Fruit fly (Drosophila melanogaster) whole organism, pupa: Measurements from ENCODE around the gene CG15531.

Experiments
- CG10348 ChIP-seq: fragments of 200-800 bp; sonication (Bioruptor generic); IDR thresholded peaks from 2 replicates; pipeline ENCODE4 v1.3.6; 2022; ENCODE audit warnings: missing biosample characterization, missing genetic modification characterization
- CG12605 ChIP-seq: fragments of 200-800 bp; sonication (Bioruptor generic); IDR thresholded peaks from 2 replicates; pipeline ENCODE4 v1.3.6; 2022; ENCODE audit warnings: missing biosample characterization, missing genetic modification characterization
- CG13204 ChIP-seq: fragments of 200-800 bp; sonication (Bioruptor generic); optimal IDR thresholded peaks from 2 replicates; lab custom pipeline; 2018; ENCODE audit warnings: missing biosample characterization, mild to moderate bottlenecking, missing genetic modification characterization, moderate library complexity
- CG14655 ChIP-seq: fragments of 200-800 bp; sonication (Bioruptor generic); optimal IDR thresholded peaks from 3 replicates; lab custom pipeline; 2017; ENCODE audit warnings: mild to moderate bottlenecking, missing biosample characterization, missing genetic modification reagents, missing genetic modification characterization
- CG15710 ChIP-seq: fragments of 200-800 bp; sonication (Bioruptor generic); optimal IDR thresholded peaks from 2 replicates; lab custom pipeline; 2018; ENCODE audit warnings: missing biosample characterization, mild to moderate bottlenecking, missing genetic modification characterization, moderate library complexity
- CG17806 ChIP-seq: fragments of 200-800 bp; sonication (Bioruptor generic); optimal IDR thresholded peaks from 2 replicates; lab custom pipeline; 2018; ENCODE audit warnings: missing biosample characterization, mild to moderate bottlenecking, missing genetic modification characterization, moderate library complexity
- CG32121 ChIP-seq: fragments of 200-800 bp; sonication (Bioruptor generic); IDR thresholded peaks from 2 replicates; pipeline ENCODE4 v1.3.6; 2022; ENCODE audit warnings: missing biosample characterization, missing genetic modification characterization
- CG34367 ChIP-seq: fragments of 200-800 bp; sonication (Bioruptor generic); optimal IDR thresholded peaks from 2 replicates; lab custom pipeline; 2018; ENCODE audit warnings: missing biosample characterization, mild to moderate bottlenecking, missing genetic modification characterization
- CG4496 ChIP-seq: fragments of 200-800 bp; sonication (Bioruptor generic); IDR thresholded peaks from 3 replicates; pipeline ENCODE4 v1.3.6; 2022; ENCODE audit warnings: missing biosample characterization, missing genetic modification characterization
- CG8159 ChIP-seq: fragments of 200-800 bp; sonication (Bioruptor generic); optimal IDR thresholded peaks from 3 replicates; lab custom pipeline; 2018; ENCODE audit warnings: missing biosample characterization, mild to moderate bottlenecking, missing genetic modification characterization, moderate library complexity
- CG8301 ChIP-seq: fragments of 200-800 bp; sonication (Bioruptor generic); optimal IDR thresholded peaks from 2 replicates; lab custom pipeline; 2018; ENCODE audit warnings: missing biosample characterization, mild to moderate bottlenecking, missing genetic modification characterization
- CG9948 ChIP-seq: fragments of 200-800 bp; sonication (Bioruptor generic); optimal IDR thresholded peaks from 2 replicates; lab custom pipeline; 2018; ENCODE audit warnings: missing biosample characterization, mild to moderate bottlenecking, missing genetic modification characterization, moderate library complexity
- D1 ChIP-seq: fragments of 200-800 bp; sonication (Bioruptor generic); optimal IDR thresholded peaks from 2 replicates; lab custom pipeline; 2018; ENCODE audit warnings: missing biosample characterization, mild to moderate bottlenecking, missing genetic modification characterization, moderate library complexity
- EcR ChIP-seq: fragments of 200-800 bp; sonication (Bioruptor generic); optimal IDR thresholded peaks from 3 replicates; lab custom pipeline; 2019; ENCODE audit warnings: missing biosample characterization, missing genetic modification characterization, mild to moderate bottlenecking, moderate library complexity, missing genetic modification reagents
- Ets98B ChIP-seq: fragments of 200-800 bp; sonication (Bioruptor generic); IDR thresholded peaks from 2 replicates; pipeline ENCODE4 v1.3.6; 2022; ENCODE audit warnings: missing biosample characterization, missing genetic modification characterization
- Pif1A ChIP-seq: fragments of 200-800 bp; sonication (Bioruptor generic); optimal IDR thresholded peaks from 3 replicates; lab custom pipeline; 2016; ENCODE audit warnings: missing biosample characterization, missing genetic modification characterization
- Pif1B ChIP-seq: fragments of 200-800 bp; sonication (Bioruptor generic); optimal IDR thresholded peaks from 3 replicates; lab custom pipeline; 2016; ENCODE audit warnings: missing biosample characterization, missing genetic modification characterization
- Snoo ChIP-seq: fragments of 200-800 bp; sonication (Bioruptor generic); optimal IDR thresholded peaks from 3 replicates; lab custom pipeline; 2017; ENCODE audit warnings: missing biosample characterization, mild to moderate bottlenecking, missing genetic modification characterization, inconsistent platforms
- fd96Ca ChIP-seq: fragments of 200-800 bp; sonication (Bioruptor generic); IDR thresholded peaks from 3 replicates; pipeline ENCODE4 v1.3.6; 2022; ENCODE audit warnings: missing biosample characterization, missing genetic modification characterization
- gl ChIP-seq: fragments of 200-800 bp; sonication (Bioruptor generic); optimal IDR thresholded peaks from 2 replicates; lab custom pipeline; 2018; ENCODE audit warnings: missing biosample characterization, mild to moderate bottlenecking, missing genetic modification characterization
- rn ChIP-seq: fragments of 200-800 bp; sonication (Bioruptor generic); IDR thresholded peaks from 2 replicates; pipeline ENCODE4 v1.3.6; 2022; ENCODE audit warnings: missing biosample characterization, missing genetic modification characterization

The CG15531 gene

DNA sequence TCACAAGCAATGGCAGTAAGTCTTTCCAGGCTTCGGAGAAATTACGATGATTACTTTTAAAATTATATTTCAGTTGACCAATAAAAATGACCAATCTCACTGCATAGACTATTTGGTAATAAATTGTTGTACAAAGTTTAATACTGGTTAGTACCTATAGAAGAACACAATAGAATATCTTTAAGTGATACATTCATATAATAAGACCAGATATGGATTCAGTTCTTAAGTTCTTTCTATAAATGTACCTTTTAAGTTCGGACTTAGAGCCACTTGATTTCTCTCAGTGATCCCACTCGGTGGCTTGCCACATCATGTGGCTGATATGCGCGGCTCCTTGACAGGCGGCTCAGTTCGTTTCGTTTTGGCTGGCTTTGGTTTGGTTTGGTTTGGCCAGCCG is 32.8 kb downstream of the CG15531 start:
- no peak for TF ChIP-seq CG4496 (GFP tag; lab: Robert Waterston, UW)
- peak; percentile 32; the same call in 1 of the 2 replicates for TF ChIP-seq Ets98B (GFP tag; lab: Robert Waterston, UW)

DNA sequence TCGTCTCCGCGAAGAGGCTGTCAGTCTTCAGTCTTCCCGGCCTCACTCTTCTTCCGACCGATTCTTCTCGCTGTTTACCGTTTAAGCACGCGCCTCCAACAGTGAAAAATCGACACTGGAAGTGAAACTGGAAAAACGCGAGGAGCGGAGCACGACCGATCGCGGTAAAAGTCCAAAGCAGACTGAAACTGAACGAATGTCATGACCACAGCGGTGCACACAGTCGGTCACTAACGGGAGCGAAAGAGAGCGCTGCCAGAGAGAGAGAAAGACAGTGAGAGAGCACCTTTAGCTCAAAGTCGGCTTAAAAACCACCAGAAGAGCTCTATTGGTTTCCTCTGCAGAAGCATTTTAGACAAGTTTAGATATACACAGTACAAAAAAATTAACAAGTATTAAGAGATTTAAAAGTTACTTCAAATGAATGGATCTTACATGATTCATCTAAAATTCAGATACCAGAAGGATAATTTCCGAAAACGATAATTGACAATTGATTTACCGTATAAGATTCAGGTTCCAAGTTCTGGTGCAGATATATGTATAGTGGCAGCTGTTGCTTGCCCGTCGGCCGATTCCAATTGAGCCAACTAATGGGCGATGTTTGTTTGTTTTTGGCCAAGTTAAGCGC is 35.6 kb downstream of the CG15531 start, which contains the start of gene CG11498:
Gene CG11498 (minus strand): TSS at position 162 of the 631 bp plus-strand sequence.
- TF ChIP-seq CG13204 (GFP tag; lab: Kevin White, UChicago) (peak; percentile 36), CG32121 (GFP tag; lab: Robert Waterston, UW) (peak; percentile 46), CG10348 (GFP tag; lab: Robert Waterston, UW) (no peak), rn (GFP tag; lab: Robert Waterston, UW) (no peak), CG4496 (GFP tag; lab: Robert Waterston, UW) (peak; percentile 76), CG9948 (tag; lab: Kevin White, UChicago) (no peak), CG15710 (tag; lab: Kevin White, UChicago) (no peak), Ets98B (GFP tag; lab: Robert Waterston, UW) (peak; percentile 59; the same call in 1 of the 2 replicates), D1 (tag; lab: Kevin White, UChicago) (no peak), CG17806 (tag; lab: Kevin White, UChicago) (no peak), Pif1A (GFP tag; lab: Kevin White, UChicago) (peak; percentile 38), CG14655 (peak; percentile 33), CG34367 (tag; lab: Kevin White, UChicago) (no peak), CG12605 (peak; percentile 24; the same call in 1 of the 2 replicates), Pif1B (GFP tag; lab: Kevin White, UChicago) (peak; percentile 30), gl (tag; lab: Kevin White, UChicago) (no peak), fd96Ca (GFP tag; lab: Robert Waterston, UW) (0 out of 3 replicates have a peak, but pooled peaks have one; percentile 27)

DNA sequence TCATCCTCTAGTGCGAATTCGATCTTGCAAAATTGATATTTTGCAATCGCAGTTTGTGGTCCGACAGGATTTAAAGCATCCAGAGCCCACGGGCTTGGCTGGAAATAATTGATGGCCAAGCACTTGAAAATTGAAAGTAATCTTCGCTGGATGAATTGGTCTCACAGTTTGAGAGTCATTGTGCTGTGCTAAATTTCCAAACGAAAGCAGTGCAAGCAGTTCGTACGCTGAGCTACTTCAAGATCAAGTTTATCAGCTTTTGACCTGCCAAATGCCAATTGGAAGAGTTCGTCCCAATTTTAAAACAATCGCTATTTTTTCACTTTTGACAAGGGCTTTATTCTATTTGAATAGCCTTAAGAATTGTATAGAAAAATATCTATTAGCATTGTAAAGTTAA is 42.2 kb downstream of the CG15531 start:
- TF ChIP-seq gl (tag; lab: Kevin White, UChicago) (no peak), D1 (tag; lab: Kevin White, UChicago) (no peak), rn (GFP tag; lab: Robert Waterston, UW) (no peak), CG32121 (GFP tag; lab: Robert Waterston, UW) (no peak), CG17806 (tag; lab: Kevin White, UChicago) (no peak), CG8159 (tag; lab: Kevin White, UChicago) (no peak), CG4496 (GFP tag; lab: Robert Waterston, UW) (peak; percentile 17; the same call in 1 of the 3 replicates), Ets98B (GFP tag; lab: Robert Waterston, UW) (no peak)

DNA sequence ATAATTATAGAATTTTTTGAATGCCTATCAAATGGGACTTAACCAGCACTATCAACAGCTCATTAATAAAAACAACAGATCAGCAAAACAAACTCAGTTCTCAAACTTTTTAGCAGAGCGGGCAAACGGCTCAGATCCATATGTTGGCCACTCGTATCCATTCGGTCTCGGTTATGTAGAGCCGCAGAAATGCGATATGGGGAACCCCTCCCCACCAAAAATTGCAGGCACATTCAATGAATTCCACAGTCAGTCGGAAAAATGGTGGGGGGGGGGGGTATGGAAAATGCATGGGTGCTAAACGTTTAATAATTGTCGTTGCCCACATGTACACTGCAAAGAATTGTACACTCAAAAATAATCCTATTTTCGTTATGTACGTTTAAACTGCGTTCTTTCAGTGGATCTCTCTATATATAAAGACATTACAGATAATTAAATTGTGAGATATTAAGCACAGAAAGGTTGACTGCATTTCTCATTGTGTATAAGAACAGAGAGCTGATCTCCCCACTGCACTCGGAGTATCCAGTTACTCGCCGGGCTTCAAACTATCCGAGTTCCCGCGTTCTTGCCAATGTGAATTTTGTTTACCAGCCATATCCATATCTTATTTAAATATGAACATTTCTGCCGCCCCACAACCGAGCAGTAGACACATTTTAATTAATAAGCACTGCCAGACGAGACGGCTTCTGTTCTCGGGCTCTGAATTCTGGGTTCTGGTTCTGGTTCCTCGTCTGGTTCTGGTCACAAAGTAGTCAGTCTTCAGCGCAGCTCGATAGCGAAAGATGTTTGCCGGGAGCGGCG is 44.5 kb downstream of the CG15531 start, which contains the start of gene CG15529:
Gene CG15529 (plus strand): TSS at position 760 of the 810 bp plus-strand sequence.
- TF ChIP-seq CG12605 (peak; percentile 56; the same call in 1 of the 2 replicates), fd96Ca (GFP tag; lab: Robert Waterston, UW) (peak; percentile 74; the same call in 2 of the 3 replicates), CG10348 (GFP tag; lab: Robert Waterston, UW) (no peak), CG15710 (tag; lab: Kevin White, UChicago) (peak; percentile 75), CG4496 (GFP tag; lab: Robert Waterston, UW) (peak; percentile 90), gl (tag; lab: Kevin White, UChicago) (peak; percentile 35), D1 (tag; lab: Kevin White, UChicago) (peak; percentile 3), CG14655 (peak; percentile 67), Snoo (tag; lab: Kevin White, UChicago) (no peak), CG13204 (GFP tag; lab: Kevin White, UChicago) (peak; percentile 30), EcR (GFP tag; lab: Kevin White, UChicago) (no peak), CG32121 (GFP tag; lab: Robert Waterston, UW) (peak; percentile 78), CG8159 (tag; lab: Kevin White, UChicago) (peak; percentile 78), Pif1A (GFP tag; lab: Kevin White, UChicago) (peak; percentile 10), CG17806 (tag; lab: Kevin White, UChicago) (peak; percentile 74), Ets98B (GFP tag; lab: Robert Waterston, UW) (peak; percentile 82), CG34367 (tag; lab: Kevin White, UChicago) (peak; percentile 58), CG8301 (tag; lab: Kevin White, UChicago) (peak; percentile 63), rn (GFP tag; lab: Robert Waterston, UW) (peak; percentile 58), CG9948 (tag; lab: Kevin White, UChicago) (peak; percentile 61), Pif1B (GFP tag; lab: Kevin White, UChicago) (peak; percentile 50)
- TF ChIP-seq, all 21 proteins: peak for 18

DNA sequence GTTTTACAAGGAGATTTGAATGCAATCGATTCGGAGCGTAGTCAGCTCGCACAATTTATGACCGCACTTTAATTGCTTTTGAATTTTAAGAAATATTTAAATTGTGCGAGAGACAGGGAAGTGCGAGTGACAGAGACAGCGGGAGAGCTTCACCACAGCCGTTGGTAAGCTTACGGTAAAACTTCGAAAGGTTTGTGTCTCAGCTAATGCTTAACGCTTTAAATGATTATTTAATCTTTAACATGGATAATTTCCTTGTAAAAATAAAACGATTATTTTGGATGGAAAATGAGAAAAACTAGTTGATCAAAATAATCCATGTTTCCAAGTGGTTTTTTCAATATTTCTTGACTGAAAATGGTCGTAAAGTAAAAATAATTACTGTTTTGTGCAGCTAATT is 45.4 kb downstream of the CG15531 start:
- TF ChIP-seq CG15710 (tag; lab: Kevin White, UChicago) (no peak), gl (tag; lab: Kevin White, UChicago) (no peak), CG9948 (tag; lab: Kevin White, UChicago) (no peak), Ets98B (GFP tag; lab: Robert Waterston, UW) (no peak), fd96Ca (GFP tag; lab: Robert Waterston, UW) (no peak), CG34367 (tag; lab: Kevin White, UChicago) (no peak), EcR (GFP tag; lab: Kevin White, UChicago) (no peak), CG13204 (GFP tag; lab: Kevin White, UChicago) (no peak), Pif1B (GFP tag; lab: Kevin White, UChicago) (no peak), Snoo (tag; lab: Kevin White, UChicago) (no peak), Pif1A (GFP tag; lab: Kevin White, UChicago) (no peak), CG10348 (GFP tag; lab: Robert Waterston, UW) (no peak), CG17806 (tag; lab: Kevin White, UChicago) (no peak), CG8301 (tag; lab: Kevin White, UChicago) (no peak), CG12605 (no peak), rn (GFP tag; lab: Robert Waterston, UW) (no peak)
